Worm (Caenorhabditis elegans) whole organism, mixed stage, embryonic: ENCODE data around the gene srw-117.

ENCODE experiments used
- ceh-39 ChIP-seq: fragments of 150-350 bp; optimal IDR thresholded peaks from 2 replicates; lab custom pipeline; 2014; ENCODE audit warnings: missing biosample characterization, missing genetic modification characterization
- ceh-43 ChIP-seq: fragments of 200-800 bp; sonication (Bioruptor generic); optimal IDR thresholded peaks from 2 replicates; lab custom pipeline; 2018; ENCODE audit warnings: mild to moderate bottlenecking, missing genetic modification characterization, moderate library complexity, missing compliant biosample characterization
- ces-1 ChIP-seq: fragments of 150-350 bp; optimal IDR thresholded peaks from 2 replicates; lab custom pipeline; 2014; ENCODE audit warnings: missing biosample characterization, missing genetic modification reagents, missing genetic modification characterization
- drap-1 ChIP-seq: fragments of 200-800 bp; sonication (Bioruptor generic); optimal IDR thresholded peaks from 3 replicates; lab custom pipeline; 2018; ENCODE audit warnings: mild to moderate bottlenecking, missing genetic modification characterization, missing compliant biosample characterization
- ham-2 ChIP-seq: fragments of 200-800 bp; sonication (Bioruptor generic); optimal IDR thresholded peaks from 2 replicates; lab custom pipeline; 2018; ENCODE audit warnings: mild to moderate bottlenecking, missing genetic modification characterization, missing compliant biosample characterization
- lin-32 ChIP-seq: fragments of 200-800 bp; sonication (Bioruptor generic); optimal IDR thresholded peaks from 2 replicates; lab custom pipeline; 2018; ENCODE audit warnings: mild to moderate bottlenecking, missing genetic modification characterization, missing compliant biosample characterization
- lsy-2 ChIP-seq: fragments of 150-350 bp; optimal IDR thresholded peaks from 2 replicates; lab custom pipeline; 2014; ENCODE audit warnings: missing biosample characterization, missing genetic modification characterization
- mep-1 ChIP-seq: fragments of 150-350 bp; optimal IDR thresholded peaks from 2 replicates; lab custom pipeline; 2017; ENCODE audit warnings: missing biosample characterization, missing genetic modification reagents, missing genetic modification characterization, inconsistent platforms
- nhr-237 ChIP-seq: fragments of 150-350 bp; optimal IDR thresholded peaks from 2 replicates; lab custom pipeline; 2014; ENCODE audit warnings: missing biosample characterization, missing genetic modification characterization
- nhr-76 ChIP-seq: sonication (generic microtip); optimal IDR thresholded peaks from 2 replicates; lab custom pipeline; 2017; ENCODE audit warnings: missing biosample characterization, missing genetic modification characterization
- snpc-4 ChIP-seq: fragments of 150-350 bp; optimal IDR thresholded peaks from 2 replicates; lab custom pipeline; 2014; ENCODE audit warnings: missing biosample characterization, missing genetic modification characterization
- sptf-1 ChIP-seq: sonication (generic microtip); optimal IDR thresholded peaks from 2 replicates; lab custom pipeline; 2017; ENCODE audit warnings: mild to moderate bottlenecking, missing genetic modification characterization, moderate library complexity, missing compliant biosample characterization
- unc-39 ChIP-seq: fragments of 150-350 bp; optimal IDR thresholded peaks from 2 replicates; lab custom pipeline; 2014; ENCODE audit warnings: missing biosample characterization, missing genetic modification characterization
- unc-62 ChIP-seq: fragments of 150-350 bp; optimal IDR thresholded peaks from 2 replicates; lab custom pipeline; 2014; ENCODE audit warnings: missing biosample characterization, missing genetic modification reagents, missing genetic modification characterization

DNA sequence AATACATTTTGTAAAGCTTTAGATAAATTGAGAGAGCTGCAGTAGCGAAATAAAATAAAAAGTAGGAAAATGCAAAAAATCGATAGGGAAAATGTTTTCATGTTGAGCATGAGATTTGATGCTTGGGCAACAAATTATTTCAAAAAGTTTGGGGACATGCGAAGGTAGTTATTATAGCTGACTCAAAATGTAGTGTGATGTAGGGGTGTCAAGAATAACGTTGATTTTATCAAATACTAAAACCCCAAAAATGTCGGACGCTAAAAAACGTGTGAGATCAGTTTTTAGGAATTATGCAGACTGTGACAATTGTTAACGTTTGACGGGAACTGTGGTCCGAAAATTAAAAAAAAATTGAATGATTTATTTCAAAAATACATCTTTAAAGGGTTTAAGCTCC, 38.1 kb upstream of the srw-117 start, which contains the start of gene irld-12:
- TF ChIP-seq ces-1 (GFP tag; lab: Kevin White, UChicago) (no peak), unc-62 (GFP tag; lab: Kevin White, UChicago) (no peak), ceh-43 (no peak), drap-1 (GFP tag; lab: Kevin White, UChicago) (no peak), snpc-4 (no peak), nhr-237 (no peak), nhr-76 (tag; lab: Kevin White, UChicago) (no peak), mep-1 (tag; lab: Kevin White, UChicago) (no peak), lsy-2 (tag; lab: Kevin White, UChicago) (no peak), lin-32 (GFP tag; lab: Kevin White, UChicago) (no peak), unc-39 (no peak), sptf-1 (tag; lab: Kevin White, UChicago) (no peak), ceh-39 (tag; lab: Kevin White, UChicago) (no peak), ham-2 (GFP tag; lab: Kevin White, UChicago) (no peak)
